Fruit fly (Drosophila melanogaster): Measurements from ENCODE around the gene CG31769.

CG31769 gene

DNA sequence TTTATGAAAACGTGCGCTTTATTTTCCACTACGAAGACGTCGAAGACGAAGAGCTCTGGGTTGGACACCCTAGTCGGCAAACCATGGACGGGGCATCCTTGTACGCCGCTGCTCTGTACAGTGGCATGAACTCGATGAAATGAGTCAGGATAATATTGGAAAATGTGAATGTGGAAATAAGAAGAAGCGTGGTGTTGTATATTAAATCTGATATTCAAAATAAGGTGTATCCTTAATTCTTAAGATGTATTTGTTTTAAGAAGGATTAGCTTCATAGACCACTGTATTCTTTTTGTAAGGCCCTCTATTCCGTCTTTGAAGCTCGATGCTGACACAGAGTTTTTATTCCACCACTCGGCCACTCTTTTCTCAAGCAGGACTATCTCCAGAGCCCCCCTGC is 30.7 kb upstream of the CG31769 start (continued):
- TF ChIP-seq oc (tag; optimal IDR thresholded peaks at IDR 0.05) (no peak), CG10267 (tag; optimal IDR thresholded peaks at IDR 0.05) (no peak), sug (tag; optimal IDR thresholded peaks at IDR 0.05) (no peak), CG17829 (tag; optimal IDR thresholded peaks at IDR 0.05) (no peak), Side (GFP tag; optimal IDR thresholded peaks at IDR 0.05) (peak; percentile 37), CG2199 (GFP tag; IDR thresholded peaks at IDR 0.05) (no peak), CkIIα-i1 (GFP tag; IDR thresholded peaks at IDR 0.05) (no peak), CG4617 (GFP tag; optimal IDR thresholded peaks at IDR 0.05; ENCODE audit: borderline replicate concordance) (no peak), zfh1 (GFP tag; IDR thresholded peaks at IDR 0.05) (0 out of 3 replicates have a peak, but pooled peaks have one; percentile 16), CG18764 (GFP tag; optimal IDR thresholded peaks at IDR 0.05) (no peak), nerfin-1 (tag; optimal IDR thresholded peaks at IDR 0.05) (no peak), ato (GFP tag; IDR thresholded peaks at IDR 0.05; ENCODE audit: partially characterized antibody) (no peak), CG2202 (tag; optimal IDR thresholded peaks at IDR 0.05) (no peak), emc (GFP tag; optimal IDR thresholded peaks at IDR 0.05) (no peak), Sry-δ (GFP tag; optimal IDR thresholded peaks at IDR 0.05) (no peak), fd96Cb (tag; optimal IDR thresholded peaks at IDR 0.05) (peak; percentile 2), otp (GFP tag; IDR thresholded peaks at IDR 0.05) (no peak), Dfd (GFP tag; optimal IDR thresholded peaks at IDR 0.05) (no peak), kay (GFP tag; optimal IDR thresholded peaks at IDR 0.05) (no peak), eve (GFP tag; optimal IDR thresholded peaks at IDR 0.05) (no peak), Dbx (GFP tag; IDR thresholded peaks at IDR 0.05) (peak; percentile 48; the same call in 2 of the 3 replicates), Mes4 (GFP tag; optimal IDR thresholded peaks at IDR 0.05) (no peak), H2.0 (GFP tag; IDR thresholded peaks at IDR 0.05) (no peak), jigr1 (GFP tag; IDR thresholded peaks at IDR 0.05) (no peak), phol (tag; optimal IDR thresholded peaks at IDR 0.05) (peak; percentile 26), CG11085 (GFP tag; IDR thresholded peaks at IDR 0.05) (no peak), HLH54F (GFP tag; optimal IDR thresholded peaks at IDR 0.05) (no peak), prd (optimal IDR thresholded peaks at IDR 0.05) (no peak), prd (GFP tag; IDR thresholded peaks at IDR 0.05) (peak; percentile 46; the same call in 1 of the 3 replicates), CG11696 (GFP tag; IDR thresholded peaks at IDR 0.05) (0 out of 2 replicates have a peak, but pooled peaks have one; percentile 15), dysf (GFP tag; IDR thresholded peaks at IDR 0.05) (peak; percentile 56; the same call in 2 of the 3 replicates), Meics (GFP tag; optimal IDR thresholded peaks at IDR 0.05) (peak; percentile 63), chm (GFP tag; IDR thresholded peaks at IDR 0.05) (peak; percentile 36; the same call in 1 of the 2 replicates), Nf-YC (tag; optimal IDR thresholded peaks at IDR 0.05) (no peak), mld (GFP tag; IDR thresholded peaks at IDR 0.05; ENCODE audit: partially characterized antibody) (no peak), inv (GFP tag; IDR thresholded peaks at IDR 0.05; ENCODE audit: partially characterized antibody) (no peak), Neu2 (GFP tag; optimal IDR thresholded peaks at IDR 0.05; ENCODE audit: borderline replicate concordance) (no peak), tll (GFP tag; optimal IDR thresholded peaks at IDR 0.05) (no peak), sens (GFP tag) (peak; percentile 75), CG8388 (GFP tag; optimal IDR thresholded peaks at IDR 0.05) (no peak), Fer3 (tag; optimal IDR thresholded peaks at IDR 0.05) (peak; percentile 56), Mad (GFP tag; optimal IDR thresholded peaks at IDR 0.05) (no peak), tna (GFP tag; IDR thresholded peaks at IDR 0.05; ENCODE audit: partially characterized antibody) (no peak), Spps (tag; optimal IDR thresholded peaks at IDR 0.05) (no peak), CG9876 (GFP tag; optimal IDR thresholded peaks at IDR 0.05) (peak; percentile 6), Tbp (GFP tag; optimal IDR thresholded peaks at IDR 0.05) (no peak), CG14050 (GFP tag; IDR thresholded peaks at IDR 0.05) (peak; percentile 9; the same call in 1 of the 3 replicates), CG12391 (tag; optimal IDR thresholded peaks at IDR 0.05) (peak; percentile 47), CG9215 (GFP tag; IDR thresholded peaks at IDR 0.05) (no peak), Sox102F (GFP tag; optimal IDR thresholded peaks at IDR 0.05) (peak; percentile 46), CG43689 (GFP tag; IDR thresholded peaks at IDR 0.05) (no peak), CG1529 (GFP tag; optimal IDR thresholded peaks at IDR 0.05) (peak; percentile 8)

Measured in whole organism, embryonic.